Fruit fly (Drosophila melanogaster): ENCODE data around the gene mts.

mts gene

dm6 chr2L:7860739-7861138 lies 33.3 kb downstream of the mts start, which contains the start of gene TwdlE:
TwdlE (minus strand) TSS chr2L:7860839.
- no peak for TF ChIP-seq Sin3A (optimal IDR thresholded peaks at IDR 0.05)
- no peak for TF ChIP-seq ttk (optimal IDR thresholded peaks at IDR 0.05)

DNA sequence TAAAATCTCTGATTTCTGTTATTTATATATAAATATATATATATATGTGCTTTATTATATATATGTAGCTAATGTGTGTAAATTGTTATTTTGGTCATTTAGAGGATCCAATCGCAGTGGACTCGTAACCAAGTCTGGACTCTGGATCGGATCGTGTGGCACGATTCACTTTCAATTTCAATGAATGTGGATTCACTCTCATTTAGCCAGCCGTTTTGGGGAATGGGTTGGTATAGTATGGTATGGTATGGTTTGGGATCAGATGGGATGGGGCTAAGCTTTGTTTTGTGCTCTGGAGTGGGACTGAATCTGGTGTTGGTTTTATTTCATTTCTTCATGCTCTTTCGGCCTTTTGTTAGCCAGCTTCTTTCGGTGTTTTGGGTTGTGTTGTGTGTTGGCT lies 34.3 kb downstream of the mts start:
- TF ChIP-seq psq (optimal IDR thresholded peaks at IDR 0.05) (no peak), insv (optimal IDR thresholded peaks at IDR 0.05) (no peak)

dm6 chr2L:7868608-7869007 lies 41.2 kb downstream of the mts start:
- TF ChIP-seq h (optimal IDR thresholded peaks at IDR 0.05) (no peak), Myc (optimal IDR thresholded peaks at IDR 0.05) (no peak), Sin3A (optimal IDR thresholded peaks at IDR 0.05) (no peak), ttk (optimal IDR thresholded peaks at IDR 0.05) (no peak), psq (optimal IDR thresholded peaks at IDR 0.05) (no peak), insv (optimal IDR thresholded peaks at IDR 0.05) (no peak)

- TF ChIP-seq Sin3A (optimal IDR thresholded peaks at IDR 0.05) (no peak), Myc (optimal IDR thresholded peaks at IDR 0.05) (no peak), ttk (optimal IDR thresholded peaks at IDR 0.05) (no peak), h (optimal IDR thresholded peaks at IDR 0.05) (no peak), psq (optimal IDR thresholded peaks at IDR 0.05) (no peak), insv (optimal IDR thresholded peaks at IDR 0.05) (no peak)
These were observed 42.8 kb downstream of the mts start for dm6 chr2L:7870212-7870611.

DNA sequence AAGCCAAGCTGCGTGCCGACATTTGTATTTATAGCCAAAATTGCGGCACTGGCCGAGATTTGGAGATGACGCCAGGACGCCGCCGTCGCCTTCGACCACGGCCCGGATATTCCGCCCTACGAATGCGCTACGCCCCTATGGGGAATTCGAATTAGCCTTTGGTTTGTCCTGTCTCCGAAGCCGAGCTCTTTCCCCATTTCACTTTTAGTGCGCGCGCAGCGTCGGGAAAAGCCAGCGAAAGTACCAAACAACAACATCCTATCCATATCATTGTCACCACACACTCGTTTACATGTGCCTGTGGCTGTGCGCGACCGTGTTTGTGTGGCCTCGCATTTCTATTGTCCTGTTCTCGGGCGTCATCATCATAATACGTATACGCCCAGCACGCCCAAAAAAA lies 43.9 kb downstream of the mts start, which contains the start of gene Proc:
Gene Proc (minus strand): TSS at position 101 of the 400 bp plus-strand sequence.
- TF ChIP-seq h (optimal IDR thresholded peaks at IDR 0.05) (no peak), psq (optimal IDR thresholded peaks at IDR 0.05) (no peak), ttk (optimal IDR thresholded peaks at IDR 0.05) (no peak), Sin3A (optimal IDR thresholded peaks at IDR 0.05) (no peak), insv (optimal IDR thresholded peaks at IDR 0.05) (no peak)

DNA sequence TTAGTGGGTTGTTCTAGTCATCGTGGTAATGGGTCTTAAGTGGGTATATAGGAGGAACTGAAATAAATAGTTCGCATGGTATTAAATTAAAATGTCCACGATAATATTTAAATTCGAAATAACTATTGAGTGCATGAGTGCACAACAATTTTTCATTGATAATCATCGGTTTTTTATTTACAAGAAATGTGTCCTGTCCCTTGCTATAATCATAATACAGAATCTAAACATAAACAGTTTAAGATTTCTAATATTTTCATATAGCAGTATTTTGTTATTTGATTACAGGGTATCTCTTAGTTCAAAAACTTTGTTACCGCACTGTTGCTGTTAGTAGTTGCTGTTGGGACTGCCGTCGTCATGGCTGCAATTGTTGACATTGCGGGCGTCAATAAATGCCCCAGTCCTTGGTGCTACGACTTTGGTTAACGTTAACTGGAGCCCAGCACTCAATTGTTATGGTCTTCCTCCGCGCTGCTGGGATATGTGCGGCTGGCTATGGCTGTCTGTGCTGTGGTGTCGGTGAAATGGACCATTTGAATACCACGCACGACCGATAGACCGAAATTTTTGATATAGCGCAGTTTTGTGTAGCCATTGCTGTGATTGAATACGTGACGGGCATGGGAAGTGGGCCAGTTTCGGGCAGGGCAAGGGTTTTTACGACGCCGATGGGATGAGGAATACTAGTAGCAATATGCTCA lies 44.5 kb downstream of the mts start:
- no peak for TF ChIP-seq psq (optimal IDR thresholded peaks at IDR 0.05)
- TF ChIP-seq h (optimal IDR thresholded peaks at IDR 0.05), result no peak
- TF ChIP-seq Sin3A (optimal IDR thresholded peaks at IDR 0.05), result no peak
- no peak for TF ChIP-seq insv (optimal IDR thresholded peaks at IDR 0.05)
- TF ChIP-seq ttk (optimal IDR thresholded peaks at IDR 0.05), result no peak
- no peak for TF ChIP-seq Myc (optimal IDR thresholded peaks at IDR 0.05)

dm6 chr2L:7872680-7873079 lies 45.2 kb downstream of the mts start:
- TF ChIP-seq Myc (optimal IDR thresholded peaks at IDR 0.05), result no peak
- TF ChIP-seq insv (optimal IDR thresholded peaks at IDR 0.05), result no peak
- TF ChIP-seq Sin3A (optimal IDR thresholded peaks at IDR 0.05), result no peak
- no peak for TF ChIP-seq h (optimal IDR thresholded peaks at IDR 0.05)
- TF ChIP-seq psq (optimal IDR thresholded peaks at IDR 0.05), result no peak
- TF ChIP-seq ttk (optimal IDR thresholded peaks at IDR 0.05), result no peak

DNA sequence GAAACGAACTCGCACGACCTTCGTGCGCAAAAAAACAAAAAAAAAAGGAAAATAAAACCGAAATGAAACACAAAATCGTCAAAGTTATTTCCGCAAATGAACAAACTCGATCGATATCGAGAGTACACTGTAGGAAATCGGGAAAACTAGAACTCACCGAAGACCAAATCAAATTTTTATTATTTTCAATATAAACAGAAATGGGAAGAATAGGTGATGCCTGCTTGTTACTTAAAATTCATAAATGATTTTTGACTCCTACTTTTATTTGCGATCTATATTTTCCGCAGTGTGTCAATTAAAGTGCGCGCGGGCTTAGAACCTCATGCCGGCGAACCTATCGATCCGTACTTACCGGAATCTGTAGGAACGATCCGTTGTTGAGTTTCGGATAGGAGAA lies 48.2 kb downstream of the mts start:
- TF ChIP-seq ttk (optimal IDR thresholded peaks at IDR 0.05) (no peak), insv (optimal IDR thresholded peaks at IDR 0.05) (no peak)

DNA sequence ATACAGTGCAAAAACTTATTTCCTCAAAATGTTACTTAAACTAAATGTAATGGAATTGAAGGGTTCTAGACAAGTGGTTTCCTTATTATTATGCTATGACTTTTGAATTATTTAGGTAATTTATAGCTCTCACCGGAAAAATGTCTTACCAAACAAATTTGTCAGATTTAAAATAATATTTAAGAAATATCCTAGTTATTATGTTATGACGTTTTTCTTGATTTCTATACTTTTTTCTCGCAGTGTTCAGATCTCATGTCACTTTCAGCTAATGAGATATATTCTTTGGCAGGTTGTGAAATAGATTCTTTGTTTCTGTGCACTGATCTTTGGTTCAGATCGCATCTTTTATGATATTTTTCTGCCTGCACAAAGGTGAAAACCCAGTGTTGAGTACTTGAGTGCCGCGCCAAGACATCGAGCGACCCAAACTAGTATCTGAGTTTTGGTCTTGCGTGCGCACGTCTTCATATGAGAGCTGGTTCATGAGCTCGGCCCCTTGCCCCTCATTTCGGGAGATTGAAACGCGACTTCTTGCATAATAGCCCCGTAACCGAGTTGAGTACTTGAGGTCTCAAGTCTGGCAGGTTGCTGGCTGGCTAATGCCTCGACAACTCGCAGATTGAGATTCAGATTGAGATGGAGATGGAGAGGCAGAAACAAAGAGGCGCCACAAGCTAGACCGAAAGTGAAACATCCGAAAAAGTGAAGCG lies 49.2 kb downstream of the mts start:
- TF ChIP-seq insv (optimal IDR thresholded peaks at IDR 0.05), result no peak
- TF ChIP-seq ttk (optimal IDR thresholded peaks at IDR 0.05), result no peak
- TF ChIP-seq h (optimal IDR thresholded peaks at IDR 0.05), result no peak
- TF ChIP-seq Myc (optimal IDR thresholded peaks at IDR 0.05), result no peak
- TF ChIP-seq Sin3A (optimal IDR thresholded peaks at IDR 0.05), result no peak
- TF ChIP-seq psq (optimal IDR thresholded peaks at IDR 0.05), result no peak

DNA sequence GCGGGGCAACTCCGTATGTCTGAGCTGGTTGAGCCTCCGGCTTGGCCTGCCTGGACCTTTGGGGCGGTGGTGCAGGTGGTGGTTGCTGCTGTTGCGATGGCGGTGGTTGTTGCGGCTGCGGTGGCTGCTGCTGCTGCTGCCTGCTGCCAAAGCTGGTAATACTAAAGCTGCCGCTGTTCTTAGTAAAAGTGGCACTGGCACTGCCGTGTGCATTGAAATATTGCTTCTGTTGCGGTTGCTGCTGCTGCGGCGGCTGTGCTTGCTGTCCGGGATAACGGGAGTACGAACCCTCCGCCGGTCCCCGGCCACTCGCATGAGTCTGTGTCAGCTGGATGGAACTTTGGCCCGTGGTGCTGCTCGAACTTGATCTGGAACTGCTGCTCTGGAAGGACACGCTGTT lies 50.9 kb downstream of the mts start:
- TF ChIP-seq insv (optimal IDR thresholded peaks at IDR 0.05) (no peak), h (optimal IDR thresholded peaks at IDR 0.05) (no peak), Sin3A (optimal IDR thresholded peaks at IDR 0.05) (no peak), ttk (optimal IDR thresholded peaks at IDR 0.05) (no peak), Myc (optimal IDR thresholded peaks at IDR 0.05) (no peak), psq (optimal IDR thresholded peaks at IDR 0.05) (no peak)

dm6 chr2L:7879292-7879894 lies 51.9 kb downstream of the mts start, which contains the start of gene spz3:
spz3 (minus strand) TSS chr2L:7879552.
- TF ChIP-seq Myc (optimal IDR thresholded peaks at IDR 0.05), result no peak
- no peak for TF ChIP-seq insv (optimal IDR thresholded peaks at IDR 0.05)
- no peak for TF ChIP-seq ttk (optimal IDR thresholded peaks at IDR 0.05)
- no peak for TF ChIP-seq Sin3A (optimal IDR thresholded peaks at IDR 0.05)
- no peak for TF ChIP-seq h (optimal IDR thresholded peaks at IDR 0.05)

dm6 chr2L:7880458-7880857 lies 53.0 kb downstream of the mts start:
- TF ChIP-seq ttk (optimal IDR thresholded peaks at IDR 0.05), result no peak
- TF ChIP-seq Sin3A (optimal IDR thresholded peaks at IDR 0.05), result no peak
- TF ChIP-seq Myc (optimal IDR thresholded peaks at IDR 0.05), result no peak
- TF ChIP-seq psq (optimal IDR thresholded peaks at IDR 0.05), result no peak
- no peak for TF ChIP-seq h (optimal IDR thresholded peaks at IDR 0.05)

Data from Kc167 (cell line).